Fruit fly (Drosophila melanogaster) Kc167 (cell line): ENCODE measurements around the gene nAChRbeta3.

Experiments
- Myc ChIP-seq: fragments of >200 bp; optimal IDR thresholded peaks from 2 replicates; lab custom pipeline; 2017; ENCODE audit warnings: missing external identifiers
- Sin3A ChIP-seq: fragments of >200 bp; optimal IDR thresholded peaks from 2 replicates; lab custom pipeline; 2018; ENCODE audit warnings: missing external identifiers
- h ChIP-seq: fragments of >200 bp; optimal IDR thresholded peaks from 3 replicates; lab custom pipeline; 2018; ENCODE audit warnings: missing external identifiers
- insv ChIP-seq: fragments of >200 bp; optimal IDR thresholded peaks from 3 replicates; lab custom pipeline; 2018; ENCODE audit warnings: missing external identifiers
- psq ChIP-seq: fragments of >200 bp; optimal IDR thresholded peaks from 2 replicates; lab custom pipeline; 2017; ENCODE audit warnings: missing external identifiers
- ttk ChIP-seq: sonication (Bioruptor generic); optimal IDR thresholded peaks from 2 replicates; lab custom pipeline; 2017; ENCODE audit warnings: missing external identifiers

nAChRbeta3 gene

DNA sequence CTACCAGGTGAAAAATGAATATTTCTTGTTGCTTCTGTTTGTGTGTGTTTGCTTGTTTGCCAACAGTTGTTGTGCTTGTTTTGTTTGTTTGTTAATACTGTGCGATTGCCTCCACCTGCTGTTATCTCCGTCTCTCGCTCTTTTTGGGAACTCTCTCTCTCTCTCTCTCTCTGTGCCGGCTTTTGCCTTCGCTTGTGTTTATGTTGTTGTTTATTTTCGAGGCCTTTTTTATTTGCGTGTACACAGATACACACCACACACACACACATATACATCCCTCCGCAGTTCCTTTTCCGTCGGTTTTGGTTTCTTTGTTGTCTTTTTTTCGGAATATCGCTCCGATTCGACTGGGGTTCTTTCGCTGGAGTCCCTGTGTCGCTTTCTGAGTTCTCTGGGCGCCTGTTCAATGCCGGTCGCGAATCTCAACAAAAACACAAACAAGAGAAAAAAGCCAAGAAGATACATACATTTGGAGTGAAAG is 34.4 kb upstream of the nAChRbeta3 start:
- TF ChIP-seq h (lab: Kevin White, UChicago) (no peak), Myc (lab: Kevin White, UChicago) (no peak), Sin3A (lab: Kevin White, UChicago) (no peak), psq (lab: Kevin White, UChicago) (no peak)

DNA sequence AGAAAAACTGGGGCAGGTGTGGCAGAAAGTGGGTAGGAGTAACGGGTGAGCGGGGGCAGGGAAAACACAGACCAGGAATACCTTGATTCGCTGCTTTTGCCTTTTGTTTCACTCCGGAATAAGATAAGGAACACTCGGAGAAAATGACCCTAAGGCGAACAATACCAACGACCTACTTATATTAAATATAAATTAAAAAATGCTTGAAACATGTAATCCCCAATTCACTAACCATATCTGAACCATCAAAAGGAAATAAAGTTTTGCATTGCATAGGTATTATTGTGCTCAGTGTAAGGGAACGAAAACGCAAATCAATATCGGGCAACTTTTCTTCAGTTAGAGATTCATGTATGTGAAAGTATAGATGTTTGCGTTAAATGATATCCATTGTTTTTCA is 32.9 kb upstream of the nAChRbeta3 start:
- no peak for TF ChIP-seq Sin3A (lab: Kevin White, UChicago)
- no peak for TF ChIP-seq insv (lab: Kevin White, UChicago)
- no peak for TF ChIP-seq psq (lab: Kevin White, UChicago)
- TF ChIP-seq Myc (lab: Kevin White, UChicago), result no peak
- no peak for TF ChIP-seq ttk (lab: Kevin White, UChicago)
- TF ChIP-seq h (lab: Kevin White, UChicago), result no peak

DNA sequence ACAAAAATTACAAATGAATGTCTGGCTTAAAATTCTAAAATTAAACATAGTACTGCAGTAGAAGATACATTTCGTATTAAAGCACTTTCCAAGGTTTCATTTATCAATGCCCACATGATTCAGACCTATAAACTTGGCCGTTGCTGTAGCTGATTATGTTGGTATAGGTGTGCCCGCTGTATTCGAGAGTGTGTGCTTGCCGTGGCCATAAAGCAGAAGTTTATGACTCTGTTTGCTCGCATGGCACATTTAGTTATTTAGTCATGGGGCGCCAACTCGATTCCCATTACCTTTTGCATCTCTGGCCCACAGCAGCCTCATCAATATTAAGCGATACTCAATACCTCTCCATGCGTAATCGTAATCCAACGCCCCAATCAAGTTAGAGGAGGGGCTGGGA is 31.9 kb upstream of the nAChRbeta3 start:
- TF ChIP-seq psq (lab: Kevin White, UChicago) (no peak), ttk (lab: Kevin White, UChicago) (no peak), insv (lab: Kevin White, UChicago) (no peak), Myc (lab: Kevin White, UChicago) (no peak), h (lab: Kevin White, UChicago) (no peak), Sin3A (lab: Kevin White, UChicago) (no peak)

- TF ChIP-seq h (lab: Kevin White, UChicago) (no peak), ttk (lab: Kevin White, UChicago) (no peak), Sin3A (lab: Kevin White, UChicago) (no peak)
Measured at dm6 chr2L:514124-514818, 30.7 kb upstream of the nAChRbeta3 start.

- TF ChIP-seq insv (lab: Kevin White, UChicago), result no peak
- TF ChIP-seq psq (lab: Kevin White, UChicago), result no peak
- TF ChIP-seq Sin3A (lab: Kevin White, UChicago), result no peak
- TF ChIP-seq ttk (lab: Kevin White, UChicago), result no peak
- no peak for TF ChIP-seq Myc (lab: Kevin White, UChicago)
- TF ChIP-seq h (lab: Kevin White, UChicago), result no peak
Measured at dm6 chr2L:516032-516993, 28.6 kb upstream of the nAChRbeta3 start.

dm6 chr2L:517911-518619 is 26.9 kb upstream of the nAChRbeta3 start:
- TF ChIP-seq Sin3A (lab: Kevin White, UChicago), result no peak

DNA sequence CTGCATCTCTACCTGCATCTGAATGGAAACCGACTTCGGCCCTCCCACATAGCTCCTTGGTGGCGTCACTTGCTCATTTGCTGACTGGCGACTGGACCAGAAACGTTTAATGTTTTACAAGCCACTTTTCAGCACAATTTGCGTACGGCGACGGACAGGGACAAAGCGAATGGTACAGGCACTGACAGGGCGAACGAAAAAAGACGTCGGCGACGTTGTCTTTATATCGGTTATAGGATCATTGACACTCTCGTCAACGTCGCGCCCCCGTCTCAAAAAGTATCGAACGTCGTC is 26.4 kb upstream of the nAChRbeta3 start:
- TF ChIP-seq Myc (lab: Kevin White, UChicago) (no peak), insv (lab: Kevin White, UChicago) (no peak), psq (lab: Kevin White, UChicago) (no peak), h (lab: Kevin White, UChicago) (no peak), Sin3A (lab: Kevin White, UChicago) (no peak), ttk (lab: Kevin White, UChicago) (no peak)

DNA sequence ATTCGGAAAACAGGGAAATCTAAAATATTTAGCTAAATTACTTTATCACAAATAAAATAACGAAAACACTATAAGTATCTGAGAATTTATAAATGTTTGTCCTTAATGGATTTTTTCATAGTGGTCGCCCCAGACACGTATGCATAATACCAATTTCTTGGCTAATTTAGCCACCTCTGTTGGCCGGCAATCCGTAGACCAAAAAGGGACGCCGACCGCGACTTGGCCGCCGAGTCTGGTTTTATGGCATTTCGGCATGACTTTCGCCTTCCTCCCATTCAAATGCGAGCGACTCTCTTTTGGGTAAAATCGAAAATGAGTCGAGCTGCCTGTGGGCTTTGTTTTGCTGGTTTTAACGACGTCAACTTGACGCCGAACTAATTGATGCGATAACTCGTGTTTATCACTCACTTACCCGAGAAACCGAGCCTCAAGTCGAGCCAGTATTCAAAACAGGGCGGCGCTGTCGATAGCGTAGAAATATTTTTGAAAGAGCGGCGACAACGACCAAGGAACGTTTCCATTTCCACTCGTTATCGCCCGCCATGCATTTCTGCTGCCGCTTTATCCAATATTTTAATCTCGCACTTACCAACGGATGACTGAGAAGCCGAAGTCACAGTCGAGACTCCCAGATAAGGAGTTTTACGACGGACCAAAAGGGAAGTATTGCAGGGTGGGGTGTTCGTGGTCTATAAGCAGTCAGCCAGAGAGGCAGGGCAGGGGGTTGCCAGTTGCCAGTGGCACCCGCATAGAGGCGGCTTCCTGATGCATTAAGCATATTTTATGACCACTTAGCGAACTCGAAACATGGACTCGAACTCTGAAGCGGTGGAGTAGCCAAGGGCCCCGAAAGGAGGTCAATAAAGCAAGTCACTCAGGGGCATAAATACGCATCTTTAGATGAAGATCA is 25.7 kb upstream of the nAChRbeta3 start:
- no peak for TF ChIP-seq insv (lab: Kevin White, UChicago)
- no peak for TF ChIP-seq Myc (lab: Kevin White, UChicago)

dm6 chr2L:520331-521000 is 24.5 kb upstream of the nAChRbeta3 start:
- TF ChIP-seq psq (lab: Kevin White, UChicago), result no peak
- TF ChIP-seq h (lab: Kevin White, UChicago), result no peak
- TF ChIP-seq insv (lab: Kevin White, UChicago), result no peak
- TF ChIP-seq ttk (lab: Kevin White, UChicago), result no peak
- TF ChIP-seq Sin3A (lab: Kevin White, UChicago), result no peak
- TF ChIP-seq Myc (lab: Kevin White, UChicago), result no peak
